Fruit fly (Drosophila melanogaster) whole organism, embryonic: ENCODE results near the gene dachs.

ENCODE experiments used
- Bdp1 ChIP-seq: fragments of 200-800 bp; sonication (Bioruptor generic); optimal IDR thresholded peaks from 3 replicates; lab custom pipeline; 2016; ENCODE audit warnings: missing biosample characterization, missing genetic modification characterization
- CG10267 ChIP-seq: fragments of 200-800 bp; sonication (Bioruptor generic); optimal IDR thresholded peaks from 2 replicates; lab custom pipeline; 2018; ENCODE audit warnings: missing biosample characterization, mild to moderate bottlenecking, missing genetic modification characterization, moderate library complexity
- CG10654 ChIP-seq: fragments of 200-800 bp; sonication (Bioruptor generic); optimal IDR thresholded peaks from 2 replicates; lab custom pipeline; 2016; ENCODE audit warnings: missing biosample characterization, missing genetic modification characterization
- CG10979 ChIP-seq: fragments of 200-800 bp; sonication (Bioruptor generic); optimal IDR thresholded peaks from 2 replicates; lab custom pipeline; 2018; ENCODE audit warnings: missing biosample characterization, mild to moderate bottlenecking, missing genetic modification characterization, moderate library complexity
- CG11695 ChIP-seq: fragments of 200-800 bp; sonication (Bioruptor generic); IDR thresholded peaks from 3 replicates; pipeline ENCODE4 v1.3.6; 2022; ENCODE audit warnings: missing biosample characterization, missing genetic modification characterization
- CG13424 ChIP-seq: fragments of 200-800 bp; sonication (Bioruptor generic); optimal IDR thresholded peaks from 2 replicates; lab custom pipeline; 2019; ENCODE audit warnings: missing biosample characterization, mild to moderate bottlenecking, missing genetic modification characterization, moderate library complexity
- CG14860 ChIP-seq: fragments of 200-800 bp; sonication (Bioruptor generic); IDR thresholded peaks from 3 replicates; pipeline ENCODE4 v1.3.6; 2022; ENCODE audit warnings: missing biosample characterization, missing genetic modification characterization; ENCODE audit not compliant: partially characterized antibody
- CG14965 ChIP-seq: fragments of 200-800 bp; sonication (Bioruptor generic); optimal IDR thresholded peaks from 2 replicates; lab custom pipeline; 2016; ENCODE audit warnings: missing biosample characterization, missing genetic modification characterization, borderline replicate concordance
- CG2129 ChIP-seq: fragments of 200-800 bp; sonication (Bioruptor generic); IDR thresholded peaks from 2 replicates; pipeline ENCODE4 v1.3.6; 2022; ENCODE audit warnings: missing biosample characterization, missing genetic modification characterization; ENCODE audit not compliant: partially characterized antibody
- CG2202 ChIP-seq: fragments of 200-800 bp; sonication (Bioruptor generic); optimal IDR thresholded peaks from 2 replicates; lab custom pipeline; 2018; ENCODE audit warnings: missing biosample characterization, mild to moderate bottlenecking, missing genetic modification characterization
- CG2712 ChIP-seq: fragments of 200-800 bp; optimal IDR thresholded peaks from 3 replicates; lab custom pipeline; 2019; ENCODE audit warnings: missing biosample characterization, mild to moderate bottlenecking, missing genetic modification characterization, moderate library complexity
- CG31365 ChIP-seq: fragments of 200-800 bp; sonication (Bioruptor generic); optimal IDR thresholded peaks from 2 replicates; lab custom pipeline; 2018; ENCODE audit warnings: missing biosample characterization, mild to moderate bottlenecking, missing genetic modification characterization
- CG32767 ChIP-seq: fragments of 200-800 bp; sonication (Bioruptor generic); IDR thresholded peaks from 2 replicates; pipeline ENCODE4 v1.3.6; 2022; ENCODE audit warnings: missing biosample characterization, missing genetic modification characterization
- CG3995 ChIP-seq: fragments of 200-800 bp; sonication (Bioruptor generic); optimal IDR thresholded peaks from 3 replicates; lab custom pipeline; 2016; ENCODE audit warnings: missing biosample characterization, missing genetic modification characterization
- CG4282 ChIP-seq: fragments of 200-800 bp; sonication (Bioruptor generic); optimal IDR thresholded peaks from 2 replicates; lab custom pipeline; 2016; ENCODE audit warnings: missing biosample characterization, missing genetic modification characterization
- CG4360 ChIP-seq: fragments of 200-800 bp; sonication (Bioruptor generic); IDR thresholded peaks from 2 replicates; pipeline ENCODE4 v1.3.6; 2022; ENCODE audit warnings: missing biosample characterization, missing genetic modification characterization
- CG5953 ChIP-seq: fragments of 200-800 bp; sonication (Bioruptor generic); IDR thresholded peaks from 2 replicates; pipeline ENCODE4 v1.3.6; 2022; ENCODE audit warnings: missing biosample characterization, missing genetic modification characterization
- CG6683 ChIP-seq: fragments of 200-800 bp; sonication (Bioruptor generic); optimal IDR thresholded peaks from 2 replicates; lab custom pipeline; 2017; ENCODE audit warnings: missing biosample characterization, mild to moderate bottlenecking, missing genetic modification characterization, missing genetic modification reagents
- CG8765 ChIP-seq: fragments of 200-800 bp; sonication (Bioruptor generic); IDR thresholded peaks from 2 replicates; pipeline ENCODE4 v1.3.6; 2022; ENCODE audit warnings: missing biosample characterization, missing genetic modification characterization
- CG9215 ChIP-seq: fragments of 200-800 bp; sonication (Bioruptor generic); IDR thresholded peaks from 2 replicates; pipeline ENCODE4 v1.3.6; 2022; ENCODE audit warnings: missing biosample characterization, missing genetic modification characterization
- Eip74EF ChIP-seq, 2 experiments: fragments of 200-800 bp in 1 of 2; fragments of >200 bp in 1 of 2; sonication (Bioruptor generic) in 1 of 2; optimal IDR thresholded peaks; 2 replicates each; lab custom pipeline; 2017 to 2019; ENCODE audit warnings: missing biosample characterization in 2 of 2, missing genetic modification characterization in 2 of 2, mild to moderate bottlenecking in 1 of 2, moderate library complexity in 1 of 2
- Elba2 ChIP-seq: fragments of 200-800 bp; sonication (Bioruptor generic); optimal IDR thresholded peaks from 3 replicates; lab custom pipeline; 2016; ENCODE audit warnings: missing biosample characterization, missing genetic modification characterization
- Max ChIP-seq: fragments of 200-800 bp; sonication (Bioruptor generic); optimal IDR thresholded peaks from 2 replicates; lab custom pipeline; 2016; ENCODE audit warnings: missing biosample characterization, mild to moderate bottlenecking, missing genetic modification characterization
- Oli ChIP-seq: fragments of 200-800 bp; sonication (Bioruptor generic); optimal IDR thresholded peaks from 2 replicates; lab custom pipeline; 2018; ENCODE audit warnings: missing biosample characterization, mild to moderate bottlenecking, missing genetic modification characterization, moderate library complexity
- Sox100B ChIP-seq: fragments of 200-800 bp; sonication (Bioruptor generic); optimal IDR thresholded peaks from 3 replicates; lab custom pipeline; 2018; ENCODE audit warnings: missing biosample characterization, mild to moderate bottlenecking, missing genetic modification characterization
- TFAM ChIP-seq: fragments of 200-800 bp; sonication (Bioruptor generic); optimal IDR thresholded peaks from 2 replicates; lab custom pipeline; 2017; ENCODE audit warnings: missing biosample characterization, missing genetic modification characterization, inconsistent platforms
- Xrp1 ChIP-seq: fragments of 200-800 bp; sonication (Bioruptor generic); IDR thresholded peaks from 2 replicates; pipeline ENCODE4 v1.3.6; 2022; ENCODE audit warnings: missing biosample characterization, missing genetic modification characterization
- abd-A ChIP-seq: fragments of 200-800 bp; sonication (Bioruptor generic); optimal IDR thresholded peaks from 3 replicates; lab custom pipeline; 2019; ENCODE audit warnings: missing biosample characterization, mild to moderate bottlenecking, missing genetic modification characterization, moderate library complexity
- al ChIP-seq: fragments of 200-800 bp; sonication (Bioruptor generic); IDR thresholded peaks from 2 replicates; pipeline ENCODE4 v1.3.6; 2022; ENCODE audit warnings: missing biosample characterization, missing genetic modification characterization
- amos ChIP-seq: fragments of 200-800 bp; sonication (Bioruptor generic); IDR thresholded peaks from 2 replicates; pipeline ENCODE4 v1.3.6; 2022; ENCODE audit warnings: missing biosample characterization, missing genetic modification characterization; ENCODE audit not compliant: partially characterized antibody
- ara ChIP-seq: fragments of 200-800 bp; sonication (Bioruptor generic); IDR thresholded peaks from 2 replicates; pipeline ENCODE4 v1.3.6; 2022; ENCODE audit warnings: missing biosample characterization, missing genetic modification characterization
- az2 ChIP-seq: fragments of 200-800 bp; sonication (Bioruptor generic); optimal IDR thresholded peaks from 3 replicates; lab custom pipeline; 2016; ENCODE audit warnings: missing biosample characterization, missing genetic modification characterization
- bab2 ChIP-seq: fragments of 200-800 bp; sonication (Bioruptor generic); optimal IDR thresholded peaks from 2 replicates; lab custom pipeline; 2016; ENCODE audit warnings: missing biosample characterization, missing genetic modification characterization
- bcd ChIP-seq: fragments of 200-800 bp; sonication (Bioruptor generic); optimal IDR thresholded peaks from 2 replicates; lab custom pipeline; 2017; ENCODE audit warnings: missing biosample characterization, mild to moderate bottlenecking, missing genetic modification characterization
- dm ChIP-seq: fragments of 200-800 bp; sonication (Bioruptor generic); optimal IDR thresholded peaks from 3 replicates; lab custom pipeline; 2016; ENCODE audit warnings: missing biosample characterization, missing genetic modification characterization
- eve ChIP-seq, 2 experiments: fragments of >200 bp; optimal IDR thresholded peaks; 2 replicates each; lab custom pipeline; 2017; ENCODE audit warnings: missing biosample characterization in 2 of 2, missing genetic modification characterization in 2 of 2
- h ChIP-seq: fragments of >200 bp; optimal IDR thresholded peaks from 2 replicates; lab custom pipeline; 2017
- kay ChIP-seq: fragments of 200-800 bp; sonication (Bioruptor generic); optimal IDR thresholded peaks from 2 replicates; lab custom pipeline; 2016; ENCODE audit warnings: missing biosample characterization, missing genetic modification characterization
- lola ChIP-seq, 3 experiments: fragments of >200 bp in 2 of 3; fragments of 200-800 bp in 1 of 3; sonication (Bioruptor generic) in 1 of 3; optimal IDR thresholded peaks; 2 replicates each; lab custom pipeline; 2017 to 2019; ENCODE audit warnings: missing biosample characterization in 3 of 3, missing genetic modification characterization in 3 of 3, mild to moderate bottlenecking in 1 of 3, moderate library complexity in 1 of 3
- onecut ChIP-seq: fragments of 200-800 bp; sonication (Bioruptor generic); IDR thresholded peaks from 2 replicates; pipeline ENCODE4 v1.3.6; 2022; ENCODE audit warnings: missing biosample characterization, missing genetic modification characterization
- pan ChIP-seq, 4 experiments: fragments of >200 bp in 3 of 4; fragments of 200-800 bp in 1 of 4; sonication (Bioruptor generic) in 1 of 4; optimal IDR thresholded peaks in 3 of 4; IDR thresholded peaks in 1 of 4; 2 replicates each; pipeline versions ENCODE4 v1.3.6 to Lab custom; 2017 to 2022; ENCODE audit warnings: missing biosample characterization in 2 of 4, missing genetic modification characterization in 2 of 4, mixed read lengths in 1 of 4
- pnt ChIP-seq: fragments of 200-800 bp; sonication (Bioruptor generic); optimal IDR thresholded peaks from 3 replicates; lab custom pipeline; 2016; ENCODE audit warnings: missing biosample characterization, missing genetic modification characterization
- sc ChIP-seq, 3 experiments: fragments of >200 bp in 2 of 3; fragments of 200-800 bp in 1 of 3; sonication (Bioruptor generic) in 1 of 3; optimal IDR thresholded peaks; 2 replicates in 2 of 3; 3 replicates in 1 of 3; lab custom pipeline; 2017; ENCODE audit warnings: mild to moderate bottlenecking in 1 of 3, missing biosample characterization in 1 of 3, missing genetic modification characterization in 1 of 3, missing genetic modification reagents in 1 of 3
- shn ChIP-seq: fragments of 200-800 bp; sonication (Bioruptor generic); optimal IDR thresholded peaks from 3 replicates; lab custom pipeline; 2016; ENCODE audit warnings: missing biosample characterization, missing genetic modification characterization
- sima ChIP-seq: fragments of 200-800 bp; sonication (Bioruptor generic); optimal IDR thresholded peaks from 2 replicates; lab custom pipeline; 2016; ENCODE audit warnings: missing biosample characterization, missing genetic modification characterization
- stc ChIP-seq: fragments of 200-800 bp; sonication (Bioruptor generic); IDR thresholded peaks from 2 replicates; pipeline ENCODE4 v1.3.6; 2022; ENCODE audit warnings: missing biosample characterization, missing genetic modification characterization
- sug ChIP-seq: fragments of 200-800 bp; optimal IDR thresholded peaks from 2 replicates; lab custom pipeline; 2019; ENCODE audit warnings: missing biosample characterization, mild to moderate bottlenecking, missing genetic modification characterization, moderate library complexity
- vnd ChIP-seq: fragments of 200-800 bp; sonication (Bioruptor generic); IDR thresholded peaks from 3 replicates; pipeline ENCODE4 v1.3.6; 2022; ENCODE audit warnings: missing biosample characterization, missing genetic modification characterization; ENCODE audit not compliant: partially characterized antibody
- zfh1 ChIP-seq: fragments of 200-800 bp; sonication (Bioruptor generic); IDR thresholded peaks from 3 replicates; pipeline ENCODE4 v1.3.6; 2022; ENCODE audit warnings: missing biosample characterization, missing genetic modification characterization

dachs gene

dm6 chr2L:8464107-8464582 lies 2.5 kb upstream of the dachs start, which contains the start of gene prg (continued):
- TF ChIP-seq Eip74EF (GFP tag; optimal IDR thresholded peaks at IDR 0.05; lab: Kevin White, UChicago) = peak in 1 of 2 experiments; percentile 73
- peak; percentile 71 for TF ChIP-seq CG10267
- TF ChIP-seq CG32767 (GFP tag; lab: Robert Waterston, UW) = peak; percentile 41; the same call in 1 of the 2 replicates
- peak; percentile 25 for TF ChIP-seq Elba2 (GFP tag; lab: Kevin White, UChicago)
- TF ChIP-seq pnt (GFP tag; lab: Kevin White, UChicago) = peak; percentile 13
- TF ChIP-seq bab2 (GFP tag; lab: Kevin White, UChicago) = peak; percentile 72
- TF ChIP-seq Max (GFP tag; lab: Kevin White, UChicago) = peak; percentile 84
- TF ChIP-seq kay = peak; percentile 56
- TF ChIP-seq lola (GFP tag; optimal IDR thresholded peaks at IDR 0.05; lab: Kevin White, UChicago) = peak in 1 of 3 experiments; percentile 54
- TF ChIP-seq CG2712 (tag; lab: Kevin White, UChicago) = peak; percentile 71
- no peak for TF ChIP-seq h (lab: Kevin White, UChicago)
- TF ChIP-seq dm (GFP tag; lab: Kevin White, UChicago) = peak; percentile 81
- no peak for TF ChIP-seq CG6683 (GFP tag; lab: Kevin White, UChicago)
- TF ChIP-seq sima = no peak
- TF ChIP-seq TFAM = no peak
- TF ChIP-seq CG2202 (tag; lab: Kevin White, UChicago) = no peak
- peak; percentile 67 for TF ChIP-seq Oli (tag; lab: Kevin White, UChicago)
- no peak for TF ChIP-seq CG14965
- TF ChIP-seq CG4360 (GFP tag; lab: Robert Waterston, UW) = no peak
- peak; percentile 72 for TF ChIP-seq CG13424 (tag; lab: Kevin White, UChicago)
- peak; percentile 56 for TF ChIP-seq stc
- TF ChIP-seq CG3995 (GFP tag; lab: Kevin White, UChicago) = peak; percentile 48
- TF ChIP-seq CG8765 = no peak
- peak; percentile 16; the same call in 1 of the 3 replicates for TF ChIP-seq zfh1
- TF ChIP-seq ara (GFP tag; lab: Robert Waterston, UW) = 0 out of 2 replicates have a peak, but pooled peaks have one; percentile 26
- peak; percentile 75 for TF ChIP-seq Sox100B (GFP tag; lab: Kevin White, UChicago)
- TF ChIP-seq CG2129 = peak; percentile 88
- peak; percentile 92 for TF ChIP-seq CG4282 (GFP tag; lab: Kevin White, UChicago)
- 0 out of 2 replicates have a peak, but pooled peaks have one; percentile 17 for TF ChIP-seq CG9215
- TF ChIP-seq sug (tag; lab: Kevin White, UChicago) = peak; percentile 68
- peak; percentile 19; the same call in 1 of the 2 replicates for TF ChIP-seq al
- TF ChIP-seq bcd (GFP tag; lab: Kevin White, UChicago) = peak; percentile 47
- TF ChIP-seq onecut (GFP tag; lab: Robert Waterston, UW) = peak; percentile 51
- TF ChIP-seq CG10654 (GFP tag; lab: Kevin White, UChicago) = peak; percentile 36
- peak; percentile 74 for TF ChIP-seq Xrp1
- TF ChIP-seq vnd (GFP tag; lab: Robert Waterston, UW) = peak; percentile 90
- no peak for TF ChIP-seq pan (optimal IDR thresholded peaks at IDR 0.05; lab: Kevin White, UChicago)
- peak in 1 of 2 experiments; percentile 60 for TF ChIP-seq pan (GFP tag; optimal IDR thresholded peaks at IDR 0.05 in 1 of 2, IDR thresholded peaks at IDR 0.05 in 1 of 2)
- TF ChIP-seq Bdp1 (GFP tag; lab: Kevin White, UChicago) = no peak
- TF ChIP-seq eve (GFP tag; optimal IDR thresholded peaks at IDR 0.05; lab: Kevin White, UChicago) = no peak
- peak; percentile 18; the same call in 1 of the 2 replicates for TF ChIP-seq CG5953 (GFP tag; lab: Robert Waterston, UW)
- TF ChIP-seq CG11695 (GFP tag; lab: Robert Waterston, UW) = peak; percentile 53; the same call in 2 of the 3 replicates
- peak; percentile 54 for TF ChIP-seq az2 (GFP tag; lab: Kevin White, UChicago)
- peak; percentile 94 for TF ChIP-seq amos (GFP tag; lab: Robert Waterston, UW)
- TF ChIP-seq CG14860 (GFP tag; lab: Robert Waterston, UW) = peak; percentile 94
- TF ChIP-seq CG31365 (tag; lab: Kevin White, UChicago) = no peak
- no peak for TF ChIP-seq sc (optimal IDR thresholded peaks at IDR 0.05; lab: Kevin White, UChicago)
- peak; percentile 24 for TF ChIP-seq sc (GFP tag; optimal IDR thresholded peaks at IDR 0.05; lab: Kevin White, UChicago)
- TF ChIP-seq CG10979 (tag; lab: Kevin White, UChicago) = peak; percentile 67
- TF ChIP-seq shn = peak; percentile 31
- no peak for TF ChIP-seq abd-A (tag; lab: Kevin White, UChicago)
